Worm (Caenorhabditis elegans) whole organism, L4/young adult: Measurements from ENCODE around the gene fbxb-117.

Experiments used
- W03F9.2 ChIP-seq: fragments of 150-350 bp; optimal IDR thresholded peaks from 2 replicates; lab custom pipeline; 2014; ENCODE audit warnings: missing biosample characterization, missing genetic modification characterization
- dao-5 ChIP-seq: sonication (generic microtip); optimal IDR thresholded peaks from 2 replicates; lab custom pipeline; 2016; ENCODE audit warnings: missing genotype, missing genetic modification characterization, moderate library complexity, missing compliant biosample characterization
- him-1 ChIP-seq: sonication (generic microtip); optimal IDR thresholded peaks from 2 replicates; lab custom pipeline; 2016; ENCODE audit warnings: missing genotype, missing genetic modification reagents, missing genetic modification characterization, missing compliant biosample characterization

DNA sequence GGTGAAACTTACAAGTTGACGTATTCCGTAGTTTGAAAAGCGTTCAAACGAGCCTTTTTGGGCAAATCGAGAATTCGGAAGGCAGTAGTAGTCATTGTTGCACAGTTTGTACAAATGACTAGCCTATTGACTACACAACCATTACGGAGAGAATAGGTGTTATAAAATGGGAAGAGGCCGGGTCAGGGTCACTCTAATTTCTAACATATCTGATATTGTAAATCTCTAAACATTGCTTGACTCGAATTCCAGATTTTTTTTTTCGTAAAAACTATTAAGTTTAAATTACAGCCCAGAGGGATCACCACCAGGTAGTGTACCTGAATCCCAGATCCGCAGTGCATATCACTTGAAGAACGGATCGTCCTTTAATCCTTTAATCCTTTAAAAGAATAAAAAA lies 45.2 kb upstream of the fbxb-117 start, which contains the start of gene fbxb-2:
- no peak for TF ChIP-seq him-1 (tag; lab: Kevin White, UChicago)
- no peak for TF ChIP-seq dao-5 (tag; lab: Kevin White, UChicago)
- no peak for TF ChIP-seq W03F9.2
